Fruit fly (Drosophila melanogaster) whole organism, wandering third instar larva: ENCODE results near the gene repo.

Source experiments
- Abd-B ChIP-seq: fragments of >200 bp; optimal IDR thresholded peaks from 2 replicates; lab custom pipeline; 2017; ENCODE audit warnings: missing biosample characterization, missing genetic modification characterization
- CG32264 ChIP-seq: fragments of 200-800 bp; sonication (Bioruptor generic); optimal IDR thresholded peaks from 2 replicates; lab custom pipeline; 2016; ENCODE audit warnings: missing biosample characterization, missing genetic modification characterization
- CG9705 ChIP-seq: fragments of 200-800 bp; sonication (Bioruptor generic); optimal IDR thresholded peaks from 2 replicates; lab custom pipeline; 2018; ENCODE audit warnings: missing biosample characterization, mild to moderate bottlenecking, missing genetic modification characterization
- CrebA ChIP-seq: fragments of 200-800 bp; sonication (Bioruptor generic); optimal IDR thresholded peaks from 2 replicates; lab custom pipeline; 2016; ENCODE audit warnings: missing biosample characterization, mild to moderate bottlenecking, missing genetic modification characterization, borderline replicate concordance
- Dfd ChIP-seq: fragments of >200 bp; optimal IDR thresholded peaks from 2 replicates; lab custom pipeline; 2017; ENCODE audit warnings: missing biosample characterization, missing genetic modification characterization
- Dif ChIP-seq: fragments of 200-275, 200-300 bp; sonication (Bioruptor generic); optimal IDR thresholded peaks from 2 replicates; lab custom pipeline; 2018; ENCODE audit warnings: missing biosample characterization, missing genetic modification characterization; ENCODE audit not compliant: partially characterized antibody
- GATAd ChIP-seq: sonication (Bioruptor generic); optimal IDR thresholded peaks from 2 replicates; lab custom pipeline; 2016; ENCODE audit warnings: missing biosample characterization, missing genetic modification characterization
- HLH106 ChIP-seq: fragments of 200-800 bp; optimal IDR thresholded peaks from 3 replicates; lab custom pipeline; 2019; ENCODE audit warnings: missing biosample characterization, mild to moderate bottlenecking, missing genetic modification characterization, moderate library complexity
- Hnf4 ChIP-seq: fragments of 200-800 bp; sonication (Bioruptor generic); optimal IDR thresholded peaks from 2 replicates; lab custom pipeline; 2016; ENCODE audit warnings: missing biosample characterization, mild to moderate bottlenecking, missing genetic modification characterization
- Hr78 ChIP-seq: fragments of >200 bp; optimal IDR thresholded peaks from 2 replicates; lab custom pipeline; 2017; ENCODE audit warnings: missing biosample characterization, missing genetic modification characterization
- Hr83 ChIP-seq: fragments of 200-300 bp; sonication (Bioruptor generic); optimal IDR thresholded peaks from 2 replicates; lab custom pipeline; 2016; ENCODE audit warnings: missing biosample characterization, mild to moderate bottlenecking, missing genetic modification characterization, moderate library complexity; ENCODE audit not compliant: poor library complexity, severe bottlenecking
- Jra ChIP-seq: sonication (Bioruptor generic); optimal IDR thresholded peaks from 2 replicates; lab custom pipeline; 2016; ENCODE audit warnings: missing biosample characterization, missing genetic modification characterization
- Mio ChIP-seq: sonication (Bioruptor generic); optimal IDR thresholded peaks from 2 replicates; lab custom pipeline; 2016; ENCODE audit warnings: missing biosample characterization, missing genetic modification characterization
- Myc ChIP-seq: fragments of >200 bp; optimal IDR thresholded peaks from 2 replicates; lab custom pipeline; 2017
- N ChIP-seq: fragments of >200 bp; optimal IDR thresholded peaks from 2 replicates; lab custom pipeline; 2018; ENCODE audit warnings: missing biosample characterization, missing external identifiers, missing genetic modification characterization
- OdsH ChIP-seq: fragments of 200-800 bp; sonication (Bioruptor generic); optimal IDR thresholded peaks from 2 replicates; lab custom pipeline; 2016; ENCODE audit warnings: missing biosample characterization, mild to moderate bottlenecking, missing genetic modification characterization
- Rel ChIP-seq, 2 experiments: fragments of 200-800 bp; sonication (Bioruptor generic) in 1 of 2; optimal IDR thresholded peaks; 2 replicates in 1 of 2; 3 replicates in 1 of 2; lab custom pipeline; 2016 to 2019; ENCODE audit warnings: mild to moderate bottlenecking in 2 of 2, missing biosample characterization in 2 of 2, missing genetic modification characterization in 2 of 2, moderate library complexity in 1 of 2
- Sp1 ChIP-seq: fragments of 200-800 bp; sonication (Bioruptor generic); optimal IDR thresholded peaks from 3 replicates; lab custom pipeline; 2019; ENCODE audit warnings: missing biosample characterization, mild to moderate bottlenecking, missing genetic modification characterization, moderate library complexity
- Vsx2 ChIP-seq: fragments of 200-300, 225-300 bp; sonication (Bioruptor generic); optimal IDR thresholded peaks from 2 replicates; lab custom pipeline; 2018; ENCODE audit warnings: missing biosample characterization, missing genetic modification characterization; ENCODE audit not compliant: partially characterized antibody
- br ChIP-seq: fragments of 200-800 bp; sonication (Bioruptor generic); optimal IDR thresholded peaks from 2 replicates; lab custom pipeline; 2016; ENCODE audit warnings: missing biosample characterization, missing genetic modification characterization
- brk ChIP-seq: fragments of 200-800 bp; sonication (Bioruptor generic); optimal IDR thresholded peaks from 2 replicates; lab custom pipeline; 2016; ENCODE audit warnings: missing biosample characterization, mild to moderate bottlenecking, missing genetic modification characterization
- dl ChIP-seq, 2 experiments: fragments of 175-275, 200-275 bp in 1 of 2; fragments of 200-275 bp in 1 of 2; sonication (Bioruptor generic); optimal IDR thresholded peaks; lab custom pipeline; 2018; ENCODE audit warnings: mild to moderate bottlenecking in 2 of 2, missing biosample characterization in 2 of 2, missing genetic modification characterization in 2 of 2, moderate library complexity in 2 of 2; ENCODE audit not compliant: partially characterized antibody in 2 of 2, insufficient read depth in 1 of 2
- dmrt93B ChIP-seq: fragments of 200-800 bp; sonication (Bioruptor generic); optimal IDR thresholded peaks from 2 replicates; lab custom pipeline; 2018; ENCODE audit warnings: missing biosample characterization, mild to moderate bottlenecking, missing genetic modification characterization
- dsf ChIP-seq: sonication (Bioruptor generic); optimal IDR thresholded peaks from 2 replicates; lab custom pipeline; 2016; ENCODE audit warnings: missing biosample characterization, missing genetic modification characterization, borderline replicate concordance
- ey ChIP-seq: fragments of 200-800 bp; sonication (Bioruptor generic); optimal IDR thresholded peaks from 2 replicates; lab custom pipeline; 2016; ENCODE audit warnings: missing biosample characterization, missing genetic modification characterization
- foxo ChIP-seq, 2 experiments: fragments of 200-800 bp; sonication (Bioruptor generic); optimal IDR thresholded peaks; 2 replicates in 1 of 2; 3 replicates in 1 of 2; lab custom pipeline; 2016 to 2017; ENCODE audit warnings: missing biosample characterization in 2 of 2, missing genetic modification characterization in 2 of 2
- fru ChIP-seq: fragments of 200-800 bp; sonication (Bioruptor generic); optimal IDR thresholded peaks from 3 replicates; lab custom pipeline; 2016; ENCODE audit warnings: missing biosample characterization, mild to moderate bottlenecking, missing genetic modification characterization
- h ChIP-seq: fragments of 200-800 bp; sonication (Bioruptor generic); optimal IDR thresholded peaks from 3 replicates; lab custom pipeline; 2016; ENCODE audit warnings: missing biosample characterization, mild to moderate bottlenecking, missing genetic modification characterization
- jim ChIP-seq: fragments of 175-275, 200-325 bp; sonication (Bioruptor generic); optimal IDR thresholded peaks from 2 replicates; lab custom pipeline; 2016; ENCODE audit warnings: missing biosample characterization, mild to moderate bottlenecking, missing genetic modification characterization
- lola ChIP-seq: fragments of >200 bp; optimal IDR thresholded peaks from 2 replicates; lab custom pipeline; 2017; ENCODE audit warnings: missing biosample characterization, missing genetic modification characterization
- pan ChIP-seq: fragments of >200 bp; optimal IDR thresholded peaks from 2 replicates; lab custom pipeline; 2017
- psq ChIP-seq: fragments of 200-800 bp; sonication (Bioruptor generic); optimal IDR thresholded peaks from 3 replicates; lab custom pipeline; 2017; ENCODE audit warnings: missing biosample characterization, mild to moderate bottlenecking, missing genetic modification characterization, moderate library complexity
- rgr ChIP-seq: fragments of 200-800 bp; sonication (Bioruptor generic); optimal IDR thresholded peaks from 3 replicates; lab custom pipeline; 2016; ENCODE audit warnings: missing biosample characterization, mild to moderate bottlenecking, missing genetic modification characterization
- sage ChIP-seq: fragments of 200-800 bp; sonication (Bioruptor generic); optimal IDR thresholded peaks from 2 replicates; lab custom pipeline; 2016; ENCODE audit warnings: missing biosample characterization, mild to moderate bottlenecking, missing genetic modification characterization
- sv ChIP-seq: fragments of 200-800 bp; sonication (Bioruptor generic); optimal IDR thresholded peaks from 3 replicates; lab custom pipeline; 2016; ENCODE audit warnings: missing biosample characterization, missing genetic modification characterization
- tai ChIP-seq: sonication (Bioruptor generic); optimal IDR thresholded peaks from 2 replicates; lab custom pipeline; 2016; ENCODE audit warnings: missing biosample characterization, missing genetic modification characterization
- usp ChIP-seq: fragments of >200 bp; optimal IDR thresholded peaks from 2 replicates; lab custom pipeline; 2017; ENCODE audit warnings: missing biosample characterization, missing genetic modification characterization
- woc ChIP-seq: sonication (Bioruptor generic); optimal IDR thresholded peaks from 2 replicates; lab custom pipeline; 2016; ENCODE audit warnings: missing biosample characterization, mild to moderate bottlenecking, missing genetic modification characterization

Gene repo

DNA sequence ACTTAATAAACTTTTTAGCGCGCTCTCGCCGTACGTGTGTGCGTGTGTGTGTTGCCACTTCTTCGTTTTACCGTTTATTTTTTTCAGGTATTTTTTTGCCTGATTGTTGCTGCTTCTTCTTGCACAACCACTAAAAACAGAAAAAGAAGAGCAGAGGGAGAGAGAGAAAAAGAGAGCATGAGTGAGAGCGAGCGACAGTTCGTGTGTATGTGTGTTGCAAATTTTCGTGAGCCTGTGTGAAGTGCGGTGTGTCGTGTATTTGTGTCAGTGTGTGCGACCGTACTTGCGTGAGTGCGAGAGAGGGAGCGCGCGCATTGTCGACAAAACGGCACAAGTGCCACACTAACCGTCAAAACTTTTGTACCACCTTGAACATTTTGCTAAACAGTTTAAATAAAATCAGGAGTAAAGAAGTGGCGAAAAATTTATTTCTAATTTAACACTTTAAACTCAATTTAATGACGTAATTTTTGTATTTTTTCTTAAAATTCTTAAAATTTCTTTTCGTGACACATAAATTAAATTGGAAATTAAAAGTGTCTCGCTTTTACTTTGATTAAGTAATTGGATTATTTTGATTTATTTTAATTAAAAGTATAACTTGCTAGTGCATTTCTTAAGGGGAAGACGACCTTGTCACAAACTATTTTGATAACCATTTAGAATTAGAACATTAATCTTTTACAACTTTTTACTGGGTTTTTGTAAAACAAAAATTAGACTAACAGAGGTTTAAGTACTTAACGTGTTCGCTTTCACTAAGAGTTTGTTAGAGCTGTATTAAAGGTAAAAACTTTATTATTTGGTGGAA lies 38.8 kb upstream of the repo start (continued):
- no peak for TF ChIP-seq Dfd (GFP tag; lab: Kevin White, UChicago)
- TF ChIP-seq, all 38 proteins: peak for 24

- TF ChIP-seq Dif (GFP tag; lab: Kevin White, UChicago) (no peak), woc (peak; percentile 34)
Measured at dm6 chr3R:18197802-18198148, 38.2 kb upstream of the repo start.

DNA sequence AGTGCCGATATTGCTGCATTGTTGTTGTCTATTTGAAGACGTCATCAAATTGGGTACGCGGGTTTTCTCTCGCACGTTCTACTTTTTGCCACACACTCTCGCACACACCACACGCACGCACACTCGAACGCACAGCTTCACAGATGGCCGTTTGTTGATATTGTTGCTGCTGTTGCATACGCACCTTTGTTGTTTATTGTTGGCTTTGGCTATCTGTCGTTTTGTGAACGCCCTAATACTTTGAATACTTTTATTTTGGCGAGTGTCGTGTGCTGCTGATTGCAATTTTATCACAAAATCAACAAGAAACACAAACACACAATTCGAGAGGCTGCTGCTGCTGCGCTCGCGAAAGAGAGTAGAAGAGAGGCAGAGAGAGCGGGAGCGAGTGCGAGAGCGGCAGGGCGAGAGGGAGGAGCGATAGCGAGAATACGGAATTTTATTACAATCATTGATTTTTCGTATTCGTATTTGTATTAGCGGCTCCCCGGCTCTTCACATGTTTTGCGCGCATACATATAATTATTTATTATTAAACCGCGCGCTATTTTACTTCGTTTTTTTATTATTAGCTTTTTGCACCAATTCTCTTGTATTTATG lies 37.4 kb upstream of the repo start:
- TF ChIP-seq ey (GFP tag; lab: Kevin White, UChicago) (no peak), GATAd (GFP tag; lab: Kevin White, UChicago) (no peak), rgr (peak; percentile 63), pan (lab: Kevin White, UChicago) (no peak), sage (GFP tag; lab: Kevin White, UChicago) (peak; percentile 65), Hr83 (GFP tag; lab: Kevin White, UChicago) (peak; percentile 69), OdsH (GFP tag; lab: Kevin White, UChicago) (peak; percentile 52), dl (GFP tag; optimal IDR thresholded peaks at IDR 0.05; lab: Kevin White, UChicago; ENCODE audit: insufficient read depth in 1 of 2, partially characterized antibody in 2 of 2) (peak; percentile 95 to 98), foxo (GFP tag; optimal IDR thresholded peaks at IDR 0.05; lab: Kevin White, UChicago) (peak; percentile 37 to 76), Mio (GFP tag; lab: Kevin White, UChicago) (no peak), dsf (peak; percentile 64), CrebA (GFP tag; lab: Kevin White, UChicago) (no peak), tai (GFP tag; lab: Kevin White, UChicago) (no peak), Rel (GFP tag; optimal IDR thresholded peaks at IDR 0.05; lab: Kevin White, UChicago) (peak; percentile 80), Rel (tag; optimal IDR thresholded peaks at IDR 0.05; lab: Kevin White, UChicago) (no peak), Myc (lab: Kevin White, UChicago) (no peak), jim (GFP tag; lab: Kevin White, UChicago) (no peak), Vsx2 (GFP tag; lab: Kevin White, UChicago) (peak; percentile 96), sv (GFP tag; lab: Kevin White, UChicago) (no peak), Hnf4 (peak; percentile 38), lola (GFP tag; lab: Kevin White, UChicago) (no peak), psq (GFP tag; lab: Kevin White, UChicago) (no peak), Hr78 (GFP tag; lab: Kevin White, UChicago) (no peak), Sp1 (GFP tag; lab: Kevin White, UChicago) (peak; percentile 54), Dif (GFP tag; lab: Kevin White, UChicago) (peak; percentile 99), woc (no peak), usp (GFP tag; lab: Kevin White, UChicago) (no peak), h (peak; percentile 80), Dfd (GFP tag; lab: Kevin White, UChicago) (no peak), fru (GFP tag; lab: Kevin White, UChicago) (peak; percentile 66), brk (GFP tag; lab: Kevin White, UChicago) (peak; percentile 83), dmrt93B (GFP tag; lab: Kevin White, UChicago) (no peak), Abd-B (no peak), N (GFP tag; lab: Kevin White, UChicago) (peak; percentile 28), HLH106 (tag; lab: Kevin White, UChicago) (peak; percentile 10), Jra (GFP tag; lab: Kevin White, UChicago) (peak; percentile 63), br (GFP tag; lab: Kevin White, UChicago) (peak; percentile 57), CG32264 (GFP tag; lab: Kevin White, UChicago) (peak; percentile 8), CG9705 (GFP tag; lab: Kevin White, UChicago) (no peak)
